Fruit fly (Drosophila melanogaster): ENCODE data around the gene CkIalpha.

Gene CkIalpha

DNA sequence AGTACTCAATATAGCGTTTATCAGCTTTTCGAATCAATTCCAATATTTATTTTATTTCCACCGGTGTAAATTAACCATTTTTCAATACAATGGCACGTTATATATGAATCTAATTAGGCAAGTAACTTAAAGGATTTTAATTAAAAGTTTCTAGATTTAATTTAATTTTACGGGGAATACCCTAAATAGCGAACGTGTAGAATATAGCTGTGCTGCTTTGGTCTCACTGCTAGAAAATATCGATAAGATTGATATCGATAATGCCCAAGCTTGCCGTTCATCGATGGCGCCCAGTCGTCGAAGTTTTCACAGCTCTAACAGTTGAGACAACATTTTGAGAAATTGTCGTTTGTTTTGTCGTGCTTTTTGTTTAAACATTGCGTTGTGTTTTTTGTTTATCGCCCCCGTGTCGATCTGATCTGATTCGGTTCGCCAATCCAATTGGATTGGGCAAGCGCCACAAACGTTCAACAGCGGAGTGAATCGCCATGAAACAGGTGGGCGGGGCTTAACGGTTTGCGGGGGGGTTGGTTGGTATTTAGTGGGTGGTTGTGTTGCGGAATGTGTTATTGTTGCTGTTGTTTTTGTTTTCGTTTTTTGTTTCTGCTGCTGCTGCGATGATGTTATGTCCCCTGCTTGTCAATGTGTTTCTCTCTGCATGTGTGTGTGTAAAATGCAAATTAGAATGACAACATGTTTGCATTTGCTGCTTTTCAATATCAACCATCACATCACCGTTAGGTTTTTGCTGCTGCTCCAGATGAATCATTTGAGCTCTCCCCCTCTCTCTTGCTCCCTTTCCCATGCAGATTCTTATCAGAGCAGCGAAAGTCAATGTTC, 21.9 kb upstream of the CkIalpha start, which contains the start of gene Tomosyn (continued):
- TF ChIP-seq luna (GFP tag; optimal IDR thresholded peaks at IDR 0.05), result no peak
- peak; percentile 51 for TF ChIP-seq CG13624 (GFP tag; optimal IDR thresholded peaks at IDR 0.05)
- TF ChIP-seq lab (GFP tag; optimal IDR thresholded peaks at IDR 0.05), result peak; percentile 46
- TF ChIP-seq Stat92E (GFP tag; optimal IDR thresholded peaks at IDR 0.05), result no peak
- no peak for TF ChIP-seq chm (GFP tag; IDR thresholded peaks at IDR 0.05)
- no peak for TF ChIP-seq CG6689 (GFP tag; IDR thresholded peaks at IDR 0.05)
- no peak for TF ChIP-seq C15 (GFP tag; IDR thresholded peaks at IDR 0.05)
- TF ChIP-seq gro (GFP tag; optimal IDR thresholded peaks at IDR 0.05), result no peak
- no peak for TF ChIP-seq z (GFP tag; IDR thresholded peaks at IDR 0.05)
- no peak for TF ChIP-seq CG10959 (GFP tag; IDR thresholded peaks at IDR 0.05)
- TF ChIP-seq schlank (tag; optimal IDR thresholded peaks at IDR 0.05), result no peak
- TF ChIP-seq CG32772 (GFP tag; IDR thresholded peaks at IDR 0.05), result no peak
- no peak for TF ChIP-seq hth (optimal IDR thresholded peaks at IDR 0.05)
- no peak for TF ChIP-seq HLHmδ (GFP tag; optimal IDR thresholded peaks at IDR 0.05)
- TF ChIP-seq fd96Cb (tag; optimal IDR thresholded peaks at IDR 0.05), result peak; percentile 14
- TF ChIP-seq seq (GFP tag; IDR thresholded peaks at IDR 0.05), result no peak
- no peak for TF ChIP-seq Lpt (GFP tag; optimal IDR thresholded peaks at IDR 0.05)
- TF ChIP-seq org-1 (GFP tag; optimal IDR thresholded peaks at IDR 0.05), result no peak
- no peak for TF ChIP-seq CG10462 (GFP tag; optimal IDR thresholded peaks at IDR 0.05)
- TF ChIP-seq CG6254 (GFP tag; optimal IDR thresholded peaks at IDR 0.05), result no peak
- TF ChIP-seq CG34376 (GFP tag; optimal IDR thresholded peaks at IDR 0.05), result no peak
- peak; percentile 80 for TF ChIP-seq pzg (GFP tag; optimal IDR thresholded peaks at IDR 0.05)
- TF ChIP-seq klu (GFP tag; IDR thresholded peaks at IDR 0.05), result peak; percentile 68; the same call in 1 of the 2 replicates
- TF ChIP-seq CG9932 (GFP tag; IDR thresholded peaks at IDR 0.05), result peak; percentile 40
- peak; percentile 50 for TF ChIP-seq CG3847 (GFP tag; IDR thresholded peaks at IDR 0.05)
- TF ChIP-seq CG12744 (GFP tag; optimal IDR thresholded peaks at IDR 0.05), result no peak
- no peak for TF ChIP-seq tx (GFP tag; optimal IDR thresholded peaks at IDR 0.05)
- TF ChIP-seq Spps (tag; optimal IDR thresholded peaks at IDR 0.05), result no peak
- TF ChIP-seq CG1832 (GFP tag; optimal IDR thresholded peaks at IDR 0.05), result no peak
- TF ChIP-seq CG17328 (GFP tag; IDR thresholded peaks at IDR 0.05), result 0 out of 2 replicates have a peak, but pooled peaks have one; percentile 40
- peak; percentile 84 for TF ChIP-seq scrt (GFP tag; optimal IDR thresholded peaks at IDR 0.05)
- TF ChIP-seq CG12299 (tag; optimal IDR thresholded peaks at IDR 0.05), result peak; percentile 26
- TF ChIP-seq CG32532 (GFP tag; IDR thresholded peaks at IDR 0.05), result peak; percentile 59; the same call in 1 of the 2 replicates
- TF ChIP-seq CrebB (tag; optimal IDR thresholded peaks at IDR 0.05), result no peak
- TF ChIP-seq CG1024 (GFP tag; IDR thresholded peaks at IDR 0.05), result no peak
- TF ChIP-seq Fer3 (tag; optimal IDR thresholded peaks at IDR 0.05), result peak; percentile 7
- TF ChIP-seq sr (GFP tag; IDR thresholded peaks at IDR 0.05), result peak; percentile 88
- peak; percentile 80 for TF ChIP-seq Med (GFP tag)
- TF ChIP-seq CG9727 (GFP tag; optimal IDR thresholded peaks at IDR 0.05), result peak; percentile 29
- TF ChIP-seq Opbp (GFP tag; IDR thresholded peaks at IDR 0.05; ENCODE audit: partially characterized antibody), result peak; percentile 80
- TF ChIP-seq Drgx (GFP tag; IDR thresholded peaks at IDR 0.05), result no peak
- TF ChIP-seq CG11696 (GFP tag; IDR thresholded peaks at IDR 0.05), result no peak
- TF ChIP-seq mld (GFP tag; IDR thresholded peaks at IDR 0.05; ENCODE audit: partially characterized antibody), result peak; percentile 58; the same call in 1 of the 3 replicates
- TF ChIP-seq Gug (GFP tag; IDR thresholded peaks at IDR 0.05), result no peak
- TF ChIP-seq dimm (GFP tag; IDR thresholded peaks at IDR 0.05), result no peak
- no peak for TF ChIP-seq p53 (GFP tag; optimal IDR thresholded peaks at IDR 0.05)
- TF ChIP-seq H15 (GFP tag; IDR thresholded peaks at IDR 0.05), result no peak
- peak; percentile 69 for TF ChIP-seq gem (tag; optimal IDR thresholded peaks at IDR 0.05)
- peak; percentile 22 for TF ChIP-seq maf-S (GFP tag; optimal IDR thresholded peaks at IDR 0.05)
- no peak for TF ChIP-seq CG8281 (tag; optimal IDR thresholded peaks at IDR 0.05)

Measured in whole organism, embryonic.